Fruit fly (Drosophila melanogaster) whole organism: ENCODE measurements around the gene Nep4.

ENCODE experiments used
- CG8478 ChIP-seq: fragments of >200 bp; optimal IDR thresholded peaks from 2 replicates; lab custom pipeline; 2018; ENCODE audit warnings: inconsistent platforms
- Dll ChIP-seq: fragments of >200 bp; optimal IDR thresholded peaks from 2 replicates; lab custom pipeline; 2017
- EcR ChIP-seq, 2 experiments: fragments of >200 bp; optimal IDR thresholded peaks; 2 replicates each; lab custom pipeline; 2017; ENCODE audit warnings: missing biosample characterization in 2 of 2, missing genetic modification characterization in 2 of 2, missing genetic modification reagents in 2 of 2
- pan ChIP-seq: fragments of >200 bp; optimal IDR thresholded peaks from 2 replicates; lab custom pipeline; 2017
- psq ChIP-seq: fragments of >200 bp; optimal IDR thresholded peaks from 2 replicates; lab custom pipeline; 2017
- usp ChIP-seq: fragments of >200 bp; optimal IDR thresholded peaks from 2 replicates; lab custom pipeline; 2017; ENCODE audit warnings: missing biosample characterization, missing genetic modification characterization, mixed read lengths

- TF ChIP-seq EcR (GFP tag; optimal IDR thresholded peaks at IDR 0.05; lab: Kevin White, UChicago) (no peak), psq (lab: Kevin White, UChicago) (no peak), usp (GFP tag; lab: Kevin White, UChicago) (no peak), pan (lab: Kevin White, UChicago) (no peak), CG8478 (lab: Kevin White, UChicago) (no peak), Dll (no peak)
These were observed 11.1 kb downstream of the Nep4 start, which contains the start of gene GluRIIE for dm6 chr3R:20648616-20649015.
